Fruit fly (Drosophila melanogaster) whole organism, embryonic: ENCODE measurements around the gene hng2.

Source experiments
- Adf1 ChIP-seq: fragments of 200-800 bp; sonication (Bioruptor generic); IDR thresholded peaks from 2 replicates; pipeline ENCODE4 v1.3.6; 2022; ENCODE audit warnings: missing biosample characterization, missing genetic modification characterization
- Atf-2 ChIP-seq: fragments of 200-800 bp; sonication (Bioruptor generic); optimal IDR thresholded peaks from 2 replicates; lab custom pipeline; 2016; ENCODE audit warnings: missing biosample characterization, missing genetic modification characterization
- Awh ChIP-seq: fragments of 200-800 bp; sonication (Bioruptor generic); IDR thresholded peaks from 2 replicates; pipeline ENCODE4, ENCODE4 v1.3.6; 2022; ENCODE audit warnings: missing biosample characterization, missing genetic modification characterization
- CG10274 ChIP-seq: fragments of 200-800 bp; sonication (Bioruptor generic); optimal IDR thresholded peaks from 3 replicates; lab custom pipeline; 2017; ENCODE audit warnings: missing biosample characterization, mild to moderate bottlenecking, missing genetic modification characterization
- CG11398 ChIP-seq: fragments of 200-800 bp; sonication (Bioruptor generic); optimal IDR thresholded peaks from 2 replicates; lab custom pipeline; 2016; ENCODE audit warnings: missing biosample characterization, missing genetic modification characterization
- CG12299 ChIP-seq: fragments of 200-800 bp; sonication (Bioruptor generic); optimal IDR thresholded peaks from 2 replicates; lab custom pipeline; 2018; ENCODE audit warnings: missing biosample characterization, mild to moderate bottlenecking, missing genetic modification characterization
- CG1233 ChIP-seq: fragments of 200-800 bp; sonication (Bioruptor generic); optimal IDR thresholded peaks from 4 replicates; lab custom pipeline; 2018; ENCODE audit warnings: missing biosample characterization, mild to moderate bottlenecking, missing genetic modification characterization
- CG13296 ChIP-seq: fragments of 200-800 bp; sonication (Bioruptor generic); optimal IDR thresholded peaks from 3 replicates; lab custom pipeline; 2018; ENCODE audit warnings: missing biosample characterization, mild to moderate bottlenecking, missing genetic modification characterization
- CG14965 ChIP-seq: fragments of 200-800 bp; sonication (Bioruptor generic); optimal IDR thresholded peaks from 2 replicates; lab custom pipeline; 2016; ENCODE audit warnings: missing biosample characterization, missing genetic modification characterization, borderline replicate concordance
- CG17612 ChIP-seq: fragments of 200-800 bp; sonication (Bioruptor generic); IDR thresholded peaks from 2 replicates; pipeline ENCODE4 v1.3.6; 2022; ENCODE audit warnings: missing biosample characterization, missing genetic modification characterization
- CG18599 ChIP-seq: fragments of 200-800 bp; sonication (Bioruptor generic); optimal IDR thresholded peaks from 3 replicates; lab custom pipeline; 2017; ENCODE audit warnings: missing biosample characterization, missing genetic modification characterization, mild to moderate bottlenecking, moderate library complexity, missing genetic modification reagents
- CG2875 ChIP-seq: fragments of 200-800 bp; sonication (Bioruptor generic); optimal IDR thresholded peaks from 2 replicates; lab custom pipeline; 2017; ENCODE audit warnings: missing biosample characterization, mild to moderate bottlenecking, missing genetic modification characterization, missing genetic modification reagents
- CG30020 ChIP-seq: fragments of 200-800 bp; optimal IDR thresholded peaks from 2 replicates; lab custom pipeline; 2019; ENCODE audit warnings: missing biosample characterization, mild to moderate bottlenecking, missing genetic modification characterization, moderate library complexity
- CG34376 ChIP-seq: fragments of 200-800 bp; sonication (Bioruptor generic); optimal IDR thresholded peaks from 2 replicates; lab custom pipeline; 2018; ENCODE audit warnings: missing biosample characterization, mild to moderate bottlenecking, missing genetic modification characterization
- CG4617 ChIP-seq: fragments of 200-800 bp; sonication (Bioruptor generic); optimal IDR thresholded peaks from 3 replicates; lab custom pipeline; 2016; ENCODE audit warnings: missing biosample characterization, missing genetic modification characterization, borderline replicate concordance
- CG6813 ChIP-seq: fragments of 200-800 bp; sonication (Bioruptor generic); optimal IDR thresholded peaks from 2 replicates; lab custom pipeline; 2017; ENCODE audit warnings: missing biosample characterization, missing genetic modification characterization, mild to moderate bottlenecking, moderate library complexity, missing genetic modification reagents
- CG6854 ChIP-seq: fragments of 200-800 bp; sonication (Bioruptor generic); optimal IDR thresholded peaks from 3 replicates; lab custom pipeline; 2017; ENCODE audit warnings: missing biosample characterization, mild to moderate bottlenecking, missing genetic modification characterization
- CG8290 ChIP-seq, 3 experiments: fragments of 200-800 bp; sonication (Bioruptor generic); optimal IDR thresholded peaks; 2 replicates each; lab custom pipeline; 2016 to 2019; ENCODE audit warnings: missing biosample characterization in 3 of 3, missing genetic modification characterization in 3 of 3, mild to moderate bottlenecking in 2 of 3, moderate library complexity in 1 of 3
- CG9876 ChIP-seq: fragments of 200-800 bp; sonication (Bioruptor generic); optimal IDR thresholded peaks from 2 replicates; lab custom pipeline; 2016; ENCODE audit warnings: missing biosample characterization, missing genetic modification characterization
- CTCF ChIP-seq: fragments of 200-800 bp; sonication (Bioruptor generic); optimal IDR thresholded peaks from 2 replicates; lab custom pipeline; 2017; ENCODE audit warnings: missing biosample characterization, mild to moderate bottlenecking, missing genetic modification characterization, moderate library complexity
- D19A ChIP-seq: fragments of 200-800 bp; optimal IDR thresholded peaks from 3 replicates; lab custom pipeline; 2019; ENCODE audit warnings: missing biosample characterization, mild to moderate bottlenecking, missing genetic modification characterization, moderate library complexity
- GATAe ChIP-seq: fragments of 200-800 bp; sonication (Bioruptor generic); conservative IDR thresholded peaks from 2 replicates; pipeline ENCODE4 v1.3.6; 2022; ENCODE audit warnings: missing biosample characterization, missing genetic modification characterization
- Mrtf ChIP-seq: fragments of 200-800 bp; sonication (Bioruptor generic); IDR thresholded peaks from 3 replicates; pipeline ENCODE4 v1.3.6; 2022; ENCODE audit warnings: missing biosample characterization, missing genetic modification characterization
- Oaz ChIP-seq: fragments of 200-800 bp; sonication (Bioruptor generic); IDR thresholded peaks from 2 replicates; pipeline ENCODE4 v1.3.6; 2022; ENCODE audit warnings: missing biosample characterization, missing genetic modification characterization
- PHDP ChIP-seq: fragments of 200-800 bp; sonication (Bioruptor generic); optimal IDR thresholded peaks from 3 replicates; lab custom pipeline; 2018; ENCODE audit warnings: missing biosample characterization, mild to moderate bottlenecking, missing genetic modification characterization, moderate library complexity
- Sin3A ChIP-seq: fragments of >200 bp; optimal IDR thresholded peaks from 2 replicates; lab custom pipeline; 2018
- Six4 ChIP-seq: fragments of 200-800 bp; sonication (Bioruptor generic); optimal IDR thresholded peaks from 2 replicates; lab custom pipeline; 2016; ENCODE audit warnings: missing biosample characterization, missing genetic modification characterization
- Sry-δ ChIP-seq: fragments of 200-800 bp; sonication (Bioruptor generic); optimal IDR thresholded peaks from 2 replicates; lab custom pipeline; 2016; ENCODE audit warnings: missing biosample characterization, missing genetic modification characterization
- Stat92E ChIP-seq, 3 experiments: fragments of >200 bp in 2 of 3; fragments of 200-800 bp in 1 of 3; sonication (Bioruptor generic) in 1 of 3; optimal IDR thresholded peaks; 2 replicates each; lab custom pipeline; 2017 to 2019; ENCODE audit warnings: missing biosample characterization in 3 of 3, missing genetic modification characterization in 3 of 3, mild to moderate bottlenecking in 1 of 3, moderate library complexity in 1 of 3
- al ChIP-seq: fragments of 200-800 bp; sonication (Bioruptor generic); IDR thresholded peaks from 2 replicates; pipeline ENCODE4 v1.3.6; 2022; ENCODE audit warnings: missing biosample characterization, missing genetic modification characterization
- cad ChIP-seq: fragments of >200 bp; optimal IDR thresholded peaks from 2 replicates; lab custom pipeline; 2017; ENCODE audit warnings: missing biosample characterization, missing genetic modification characterization
- cas ChIP-seq: fragments of 200-800 bp; sonication (Bioruptor generic); IDR thresholded peaks from 2 replicates; pipeline ENCODE4 v1.3.6; 2022; ENCODE audit warnings: missing biosample characterization, missing genetic modification characterization
- ci ChIP-seq: fragments of 200-800 bp; sonication (Bioruptor generic); IDR thresholded peaks from 3 replicates; pipeline ENCODE4 v1.3.6; 2022; ENCODE audit warnings: missing biosample characterization, missing genetic modification characterization
- crp ChIP-seq, 2 experiments: fragments of 200-800 bp; sonication (Bioruptor generic); optimal IDR thresholded peaks; 2 replicates in 1 of 2; 3 replicates in 1 of 2; lab custom pipeline; 2017; ENCODE audit warnings: missing biosample characterization in 2 of 2, missing genetic modification characterization in 2 of 2, mild to moderate bottlenecking in 1 of 2, moderate library complexity in 1 of 2
- cwo ChIP-seq: fragments of 200-800 bp; sonication (Bioruptor generic); optimal IDR thresholded peaks from 3 replicates; lab custom pipeline; 2017; ENCODE audit warnings: missing biosample characterization, missing genetic modification characterization, mild to moderate bottlenecking, moderate library complexity, missing genetic modification reagents
- fd64A ChIP-seq: fragments of 200-800 bp; sonication (Bioruptor generic); optimal IDR thresholded peaks from 3 replicates; lab custom pipeline; 2018; ENCODE audit warnings: missing biosample characterization, mild to moderate bottlenecking, missing genetic modification characterization
- insv ChIP-seq, 2 experiments: fragments of 200-800 bp; sonication (Bioruptor generic); optimal IDR thresholded peaks; 3 replicates each; lab custom pipeline; 2016 to 2018; ENCODE audit warnings: missing biosample characterization in 2 of 2, missing genetic modification characterization in 2 of 2
- inv ChIP-seq: fragments of 200-800 bp; sonication (Bioruptor generic); IDR thresholded peaks from 2 replicates; pipeline ENCODE4 v1.3.6; 2022; ENCODE audit warnings: missing biosample characterization, missing genetic modification characterization; ENCODE audit not compliant: partially characterized antibody
- jing ChIP-seq: fragments of 200-800 bp; sonication (Bioruptor generic); optimal IDR thresholded peaks from 2 replicates; lab custom pipeline; 2018; ENCODE audit warnings: missing biosample characterization, mild to moderate bottlenecking, missing genetic modification characterization
- jumu ChIP-seq: fragments of 200-800 bp; sonication (Bioruptor generic); optimal IDR thresholded peaks from 3 replicates; lab custom pipeline; 2016; ENCODE audit warnings: missing biosample characterization, missing genetic modification characterization
- kay ChIP-seq: fragments of 200-800 bp; sonication (Bioruptor generic); optimal IDR thresholded peaks from 2 replicates; lab custom pipeline; 2016; ENCODE audit warnings: missing biosample characterization, missing genetic modification characterization
- lbe ChIP-seq: fragments of 200-800 bp; sonication (Bioruptor generic); optimal IDR thresholded peaks from 2 replicates; lab custom pipeline; 2016; ENCODE audit warnings: missing biosample characterization, mild to moderate bottlenecking, missing genetic modification characterization
- lilli ChIP-seq: fragments of 200-800 bp; sonication (Bioruptor generic); optimal IDR thresholded peaks from 3 replicates; lab custom pipeline; 2016; ENCODE audit warnings: missing biosample characterization, missing genetic modification characterization
- rib ChIP-seq: fragments of 200-800 bp; sonication (Bioruptor generic); IDR thresholded peaks from 2 replicates; pipeline ENCODE4 v1.3.6; 2022; ENCODE audit warnings: missing biosample characterization, missing genetic modification characterization
- shn ChIP-seq: fragments of 200-800 bp; sonication (Bioruptor generic); optimal IDR thresholded peaks from 3 replicates; lab custom pipeline; 2016; ENCODE audit warnings: missing biosample characterization, missing genetic modification characterization
- sima ChIP-seq: fragments of 200-800 bp; sonication (Bioruptor generic); optimal IDR thresholded peaks from 2 replicates; lab custom pipeline; 2016; ENCODE audit warnings: missing biosample characterization, missing genetic modification characterization
- slbo ChIP-seq: fragments of 200-800 bp; sonication (Bioruptor generic); IDR thresholded peaks from 2 replicates; pipeline ENCODE4 v1.3.6; 2022; ENCODE audit warnings: missing biosample characterization, missing genetic modification characterization
- yki ChIP-seq: fragments of >200 bp; optimal IDR thresholded peaks from 3 replicates; lab custom pipeline; 2018
- zen ChIP-seq: fragments of 200-800 bp; sonication (Bioruptor generic); optimal IDR thresholded peaks from 3 replicates; lab custom pipeline; 2018; ENCODE audit warnings: missing biosample characterization, mild to moderate bottlenecking, missing genetic modification characterization, moderate library complexity

hng2 gene

dm6 chr3R:8810397-8811184 lies 4.5 kb downstream of the hng2 start (continued):
- TF ChIP-seq Oaz (GFP tag; lab: Robert Waterston, UW) (no peak), CG17612 (GFP tag; lab: Robert Waterston, UW) (no peak; the same call in 1 of the 2 replicates), cas (GFP tag; lab: Robert Waterston, UW) (no peak), jumu (GFP tag; lab: Kevin White, UChicago) (peak; percentile 38), CG13296 (GFP tag; lab: Kevin White, UChicago) (peak; percentile 94), GATAe (GFP tag; lab: Robert Waterston, UW) (peak; percentile 76), CG18599 (GFP tag; lab: Kevin White, UChicago) (peak; percentile 91), lbe (GFP tag; lab: Kevin White, UChicago) (peak; percentile 79), CG8290 (GFP tag; optimal IDR thresholded peaks at IDR 0.05; lab: Kevin White, UChicago) (peak; percentile 62), CG8290 (tag; optimal IDR thresholded peaks at IDR 0.05; lab: Kevin White, UChicago) (peak; percentile 95 to 98), Adf1 (peak; percentile 59; the same call in 1 of the 2 replicates), Mrtf (GFP tag; lab: Robert Waterston, UW) (peak; percentile 52; the same call in 1 of the 3 replicates), CG1233 (GFP tag; lab: Kevin White, UChicago) (peak; percentile 88), yki (no peak), al (GFP tag; lab: Robert Waterston, UW) (peak; percentile 65), Atf-2 (GFP tag; lab: Kevin White, UChicago) (peak; percentile 52), jing (peak; percentile 15), CG4617 (GFP tag; lab: Kevin White, UChicago) (peak; percentile 29), CG30020 (tag; lab: Kevin White, UChicago) (no peak), zen (tag; lab: Kevin White, UChicago) (peak; percentile 32), kay (GFP tag; lab: Kevin White, UChicago) (peak; percentile 43), slbo (GFP tag; lab: Robert Waterston, UW) (peak; percentile 30; the same call in 1 of the 2 replicates), CTCF (GFP tag; lab: Kevin White, UChicago) (peak; percentile 59), D19A (tag; lab: Kevin White, UChicago) (peak; percentile 59), CG6854 (GFP tag; lab: Kevin White, UChicago) (peak; percentile 82), CG34376 (GFP tag; lab: Kevin White, UChicago) (peak; percentile 99), cwo (GFP tag; lab: Kevin White, UChicago) (peak; percentile 75), Six4 (peak; percentile 50), fd64A (GFP tag; lab: Kevin White, UChicago) (peak; percentile 97), PHDP (tag; lab: Kevin White, UChicago) (peak; percentile 92), CG9876 (GFP tag; lab: Kevin White, UChicago) (peak; percentile 56), ci (GFP tag; lab: Robert Waterston, UW) (peak; percentile 95), sima (GFP tag; lab: Kevin White, UChicago) (no peak), Stat92E (GFP tag; optimal IDR thresholded peaks at IDR 0.05; lab: Kevin White, UChicago) (no peak), CG11398 (GFP tag; lab: Kevin White, UChicago) (peak; percentile 90), CG6813 (GFP tag; lab: Kevin White, UChicago) (peak; percentile 94), inv (GFP tag; lab: Robert Waterston, UW) (no peak), CG10274 (GFP tag; lab: Kevin White, UChicago) (peak; percentile 30), crp (GFP tag; optimal IDR thresholded peaks at IDR 0.05; lab: Kevin White, UChicago) (peak in 1 of 2 experiments; percentile 46), CG12299 (tag; lab: Kevin White, UChicago) (peak; percentile 93), Sry-δ (peak; percentile 15), lilli (peak; percentile 45), cad (GFP tag; lab: Kevin White, UChicago) (no peak), insv (GFP tag; optimal IDR thresholded peaks at IDR 0.05; lab: Kevin White, UChicago) (peak in 1 of 2 experiments; percentile 66), CG2875 (GFP tag; lab: Kevin White, UChicago) (peak; percentile 93), Sin3A (lab: Kevin White, UChicago) (no peak), Awh (GFP tag; lab: Robert Waterston, UW) (peak; percentile 94), shn (GFP tag; lab: Kevin White, UChicago) (peak; percentile 23), CG14965 (GFP tag; lab: Kevin White, UChicago) (peak; percentile 67), rib (GFP tag; lab: Robert Waterston, UW) (peak; percentile 87)
